Worm (Caenorhabditis elegans) whole organism, L4 larva: ENCODE results near the gene W09D6.1.

Source experiments
- aha-1 ChIP-seq: fragments of 150-350 bp; peaks from one replicate; lab custom pipeline; 2014; ENCODE audit warnings: missing biosample characterization, missing genetic modification characterization
- ama-1 ChIP-seq: fragments of 150-350 bp; optimal IDR thresholded peaks from 2 replicates; lab custom pipeline; 2014; ENCODE audit warnings: inconsistent platforms, mixed read lengths
- attf-4 ChIP-seq: sonication (generic microtip); optimal IDR thresholded peaks from 3 replicates; lab custom pipeline; 2017; ENCODE audit warnings: missing biosample characterization, missing genetic modification characterization
- daf-12 ChIP-seq: fragments of 150-350 bp; optimal IDR thresholded peaks from 2 replicates; lab custom pipeline; 2014; ENCODE audit warnings: missing biosample characterization, missing genetic modification reagents, missing genetic modification characterization
- fkh-10 ChIP-seq: fragments of 150-350 bp; optimal IDR thresholded peaks from 2 replicates; lab custom pipeline; 2014; ENCODE audit warnings: missing biosample characterization, missing genetic modification reagents, missing genetic modification characterization
- lin-1 ChIP-seq: fragments of 200-800 bp; sonication (Bioruptor generic); IDR thresholded peaks from 2 replicates; pipeline ENCODE4 v1.3.6; 2022; ENCODE audit warnings: missing genetic modification reagents, missing genetic modification characterization, missing compliant biosample characterization
- lsy-2 ChIP-seq, 2 experiments: fragments of 150-350 bp in 1 of 2; sonication (generic microtip) in 1 of 2; optimal IDR thresholded peaks; 2 replicates each; lab custom pipeline; 2014 to 2017; ENCODE audit warnings: missing biosample characterization in 2 of 2, missing genetic modification characterization in 2 of 2
- nhr-11 ChIP-seq: fragments of 150-350 bp; optimal IDR thresholded peaks from 2 replicates; lab custom pipeline; 2014; ENCODE audit warnings: missing biosample characterization, missing genetic modification characterization
- nhr-25 ChIP-seq: sonication (generic microtip); optimal IDR thresholded peaks from 2 replicates; lab custom pipeline; 2017; ENCODE audit warnings: missing genetic modification characterization, mild to moderate bottlenecking, missing compliant biosample characterization, antibody characterized with exemption, moderate library complexity, borderline replicate concordance; ENCODE audit not compliant: insufficient read depth
- nhr-48 ChIP-seq: sonication (generic microtip); optimal IDR thresholded peaks from 2 replicates; lab custom pipeline; 2016; ENCODE audit warnings: mild to moderate bottlenecking, missing genetic modification characterization, missing compliant biosample characterization
- pha-4 ChIP-seq, 2 experiments: fragments of 150-350 bp in 1 of 2; fragments of 200-800 bp in 1 of 2; sonication (Bioruptor generic) in 1 of 2; IDR thresholded peaks in 1 of 2; optimal IDR thresholded peaks in 1 of 2; 2 replicates each; pipeline versions ENCODE4 v1.3.6 to Lab custom; 2014 to 2022; ENCODE audit warnings: missing genetic modification characterization in 2 of 2, missing genetic modification reagents in 2 of 2, missing biosample characterization in 1 of 2, missing compliant biosample characterization in 1 of 2
- ztf-11 ChIP-seq: fragments of 150-350 bp; optimal IDR thresholded peaks from 2 replicates; lab custom pipeline; 2014; ENCODE audit warnings: missing biosample characterization, missing genetic modification characterization

ce11 chrIII:11050658-11051118, 18.0 kb upstream of the W09D6.1 start:
- TF ChIP-seq daf-12 (no peak), fkh-10 (GFP tag; lab: Kevin White, UChicago) (no peak), lsy-2 (tag; optimal IDR thresholded peaks at IDR 0.05; lab: Kevin White, UChicago) (peak in 1 of 2 experiments; percentile 15), attf-4 (tag; lab: Kevin White, UChicago) (no peak), lin-1 (GFP tag; lab: Robert Waterston, UW) (no peak), pha-4 (GFP tag; IDR thresholded peaks at IDR 0.05; lab: Robert Waterston, UW) (0 out of 2 replicates have a peak, but pooled peaks have one; percentile 23), pha-4 (tag; optimal IDR thresholded peaks at IDR 0.05; lab: Kevin White, UChicago) (peak; percentile 50), ztf-11 (tag; lab: Kevin White, UChicago) (no peak), ama-1 (lab: Kevin White, UChicago) (no peak), nhr-11 (tag; lab: Kevin White, UChicago) (no peak), nhr-25 (tag; lab: Kevin White, UChicago) (no peak), aha-1 (peak; percentile 97), nhr-48 (tag; lab: Kevin White, UChicago) (no peak)
